Fruit fly (Drosophila melanogaster): ENCODE results near the gene VhaM9.7-a.

- TF ChIP-seq psq (optimal IDR thresholded peaks at IDR 0.05) (no peak), Sin3A (optimal IDR thresholded peaks at IDR 0.05) (no peak), h (optimal IDR thresholded peaks at IDR 0.05) (no peak), Myc (optimal IDR thresholded peaks at IDR 0.05) (no peak), ttk (optimal IDR thresholded peaks at IDR 0.05) (no peak), insv (optimal IDR thresholded peaks at IDR 0.05) (no peak)
Measured at dm6 chr3L:4227164-4227563, 35.3 kb upstream of the VhaM9.7-a start, which contains the start of gene CG46460.

All from Kc167 (cell line).